Fruit fly (Drosophila melanogaster): ENCODE measurements around the gene Cpr67Fa1.

The Cpr67Fa1 gene

DNA sequence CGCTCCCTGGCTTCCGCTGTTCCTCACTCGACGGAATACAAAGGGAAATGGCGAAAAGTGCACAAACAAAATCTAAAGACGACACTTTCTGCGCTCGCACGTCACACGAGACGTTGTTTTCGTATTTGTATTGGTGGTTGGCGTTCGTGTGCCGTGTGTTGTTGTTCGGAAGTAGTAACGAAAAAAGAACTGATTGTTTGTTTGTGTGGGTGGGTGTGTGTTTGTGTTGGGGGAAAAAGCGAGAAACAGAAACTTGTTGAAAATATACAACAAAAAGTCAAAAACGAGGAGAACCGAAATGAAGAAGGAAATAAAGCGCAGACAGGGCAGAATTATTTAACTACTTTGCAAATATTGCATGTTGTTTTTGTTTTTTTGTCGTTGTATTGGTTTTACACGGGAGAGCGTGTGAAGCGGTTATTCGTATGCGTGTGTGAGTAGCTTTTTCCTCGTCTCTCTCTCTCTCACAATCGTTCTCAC is 8.5 kb downstream of the Cpr67Fa1 start:
- no peak for TF ChIP-seq CG11617 (GFP tag; optimal IDR thresholded peaks at IDR 0.05)
- TF ChIP-seq CG14711 (tag; optimal IDR thresholded peaks at IDR 0.05) = no peak
- TF ChIP-seq CG7101 (tag; optimal IDR thresholded peaks at IDR 0.05) = no peak
- TF ChIP-seq Crg-1 (GFP tag; optimal IDR thresholded peaks at IDR 0.05) = no peak
- TF ChIP-seq CG12768 (GFP tag; optimal IDR thresholded peaks at IDR 0.05) = no peak
- TF ChIP-seq CG33017 (tag; optimal IDR thresholded peaks at IDR 0.05) = no peak
- no peak for TF ChIP-seq CG5204 (GFP tag; optimal IDR thresholded peaks at IDR 0.05)
- TF ChIP-seq Hr96 (GFP tag; optimal IDR thresholded peaks at IDR 0.05) = no peak
- peak; percentile 67 for TF ChIP-seq Mnt (GFP tag; optimal IDR thresholded peaks at IDR 0.05)
- peak; percentile 98 for TF ChIP-seq tj (GFP tag; optimal IDR thresholded peaks at IDR 0.05)
- TF ChIP-seq cic (GFP tag; optimal IDR thresholded peaks at IDR 0.05) = peak; percentile 67
- TF ChIP-seq pad (GFP tag; optimal IDR thresholded peaks at IDR 0.05) = peak; percentile 60
- TF ChIP-seq CG7045 (GFP tag; optimal IDR thresholded peaks at IDR 0.05) = no peak
- no peak for TF ChIP-seq cnc (optimal IDR thresholded peaks at IDR 0.05)
- TF ChIP-seq CG1620 (GFP tag; optimal IDR thresholded peaks at IDR 0.05) = no peak
- no peak for TF ChIP-seq kay (GFP tag; ENCODE audit: borderline replicate concordance)
- TF ChIP-seq Clk (GFP tag; optimal IDR thresholded peaks at IDR 0.05) = no peak
- peak; percentile 1 for TF ChIP-seq bab1 (GFP tag; optimal IDR thresholded peaks at IDR 0.05)
- no peak for TF ChIP-seq ovo (GFP tag; optimal IDR thresholded peaks at IDR 0.05)

DNA sequence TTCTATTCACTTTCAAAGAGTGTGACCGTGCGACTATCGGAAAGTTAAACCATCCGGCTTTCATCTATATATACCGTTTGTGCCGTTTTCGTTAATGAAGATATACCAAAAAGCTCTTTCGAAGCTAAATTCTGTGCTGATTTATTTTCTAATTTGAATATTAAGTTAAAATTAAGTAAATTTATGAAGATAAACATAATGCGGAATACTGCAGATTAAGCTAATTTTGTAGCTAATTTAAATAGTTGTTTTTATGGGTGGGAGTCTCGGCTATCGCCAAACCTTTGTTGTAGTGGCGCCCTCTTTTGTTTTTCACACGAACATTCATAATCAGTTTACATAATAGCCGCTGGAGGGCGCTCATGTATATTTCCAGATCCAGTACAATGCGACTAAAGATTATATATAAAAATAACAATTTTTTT is 9.3 kb downstream of the Cpr67Fa1 start, which contains the start of gene Aps:
Gene Aps, minus strand, starts transcription at position 37 of the 425 bp plus-strand sequence.
- TF ChIP-seq Crg-1 (GFP tag; optimal IDR thresholded peaks at IDR 0.05) = peak; percentile 42
- peak; percentile 67 for TF ChIP-seq toe (GFP tag; optimal IDR thresholded peaks at IDR 0.05)
- TF ChIP-seq cic (GFP tag; optimal IDR thresholded peaks at IDR 0.05) = no peak
- no peak for TF ChIP-seq CG11617 (GFP tag; optimal IDR thresholded peaks at IDR 0.05)
- TF ChIP-seq tj (GFP tag; optimal IDR thresholded peaks at IDR 0.05) = no peak
- TF ChIP-seq CG1620 (GFP tag; optimal IDR thresholded peaks at IDR 0.05) = peak; percentile 71
- peak; percentile 16 for TF ChIP-seq pad (GFP tag; optimal IDR thresholded peaks at IDR 0.05)
- no peak for TF ChIP-seq CG5204 (GFP tag; optimal IDR thresholded peaks at IDR 0.05)
- TF ChIP-seq Mnt (GFP tag; optimal IDR thresholded peaks at IDR 0.05) = peak; percentile 35
- TF ChIP-seq kay (GFP tag; ENCODE audit: borderline replicate concordance) = no peak
- no peak for TF ChIP-seq CG12768 (GFP tag; optimal IDR thresholded peaks at IDR 0.05)
- TF ChIP-seq CG14711 (tag; optimal IDR thresholded peaks at IDR 0.05) = no peak
- TF ChIP-seq cnc (optimal IDR thresholded peaks at IDR 0.05) = no peak
- TF ChIP-seq bab1 (GFP tag; optimal IDR thresholded peaks at IDR 0.05) = no peak
- TF ChIP-seq ovo (GFP tag; optimal IDR thresholded peaks at IDR 0.05) = peak; percentile 38
- no peak for TF ChIP-seq Clk (GFP tag; optimal IDR thresholded peaks at IDR 0.05)
- no peak for TF ChIP-seq CG33017 (tag; optimal IDR thresholded peaks at IDR 0.05)
- no peak for TF ChIP-seq CG7101 (tag; optimal IDR thresholded peaks at IDR 0.05)
- TF ChIP-seq Hr96 (GFP tag; optimal IDR thresholded peaks at IDR 0.05) = peak; percentile 30
- TF ChIP-seq CG7045 (GFP tag; optimal IDR thresholded peaks at IDR 0.05) = no peak

DNA sequence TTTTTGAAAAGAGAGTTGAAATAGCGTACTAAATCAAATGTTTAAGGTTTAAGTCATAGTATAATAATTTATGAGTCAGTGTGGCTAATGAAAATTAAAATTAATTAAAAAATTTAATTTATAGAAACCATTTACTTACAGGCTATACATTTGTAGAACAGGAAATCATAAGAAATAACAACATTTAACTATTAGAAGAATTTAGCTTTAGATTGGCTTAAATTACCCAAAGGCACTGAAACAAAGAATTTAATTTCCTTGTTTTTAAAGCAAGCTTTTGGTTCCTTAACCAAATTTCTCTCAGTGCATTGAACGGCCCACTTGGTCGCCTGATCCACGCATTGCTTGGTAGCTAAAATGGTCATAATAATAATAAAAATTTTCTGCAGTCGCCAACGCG is 13.7 kb downstream of the Cpr67Fa1 start:
- TF ChIP-seq ovo (GFP tag; optimal IDR thresholded peaks at IDR 0.05) (no peak), CG1620 (GFP tag; optimal IDR thresholded peaks at IDR 0.05) (no peak)

DNA sequence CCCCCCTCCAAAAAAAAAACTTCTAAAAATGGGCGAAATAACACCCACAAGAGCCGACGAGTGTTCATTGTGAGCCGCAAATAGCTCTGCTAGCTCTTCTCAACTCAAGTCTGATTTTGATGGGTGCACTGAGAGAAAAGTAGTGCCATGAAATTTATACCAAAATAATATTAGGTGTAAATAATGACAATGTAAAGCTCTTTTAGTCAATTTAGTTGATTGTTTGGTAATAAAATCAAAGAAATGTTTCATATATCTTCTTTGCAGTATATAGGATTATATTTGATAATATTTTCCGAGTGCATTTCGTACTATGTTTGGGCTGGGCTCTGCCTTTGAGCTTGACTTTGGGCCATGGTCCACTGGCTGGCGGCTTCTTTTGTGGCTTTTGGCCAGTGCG is 15.0 kb downstream of the Cpr67Fa1 start:
- TF ChIP-seq cnc (optimal IDR thresholded peaks at IDR 0.05) (no peak), Hr96 (GFP tag; optimal IDR thresholded peaks at IDR 0.05) (no peak), cic (GFP tag; optimal IDR thresholded peaks at IDR 0.05) (no peak), Crg-1 (GFP tag; optimal IDR thresholded peaks at IDR 0.05) (no peak), CG11617 (GFP tag; optimal IDR thresholded peaks at IDR 0.05) (no peak), tj (GFP tag; optimal IDR thresholded peaks at IDR 0.05) (no peak), CG7045 (GFP tag; optimal IDR thresholded peaks at IDR 0.05) (no peak), CG14711 (tag; optimal IDR thresholded peaks at IDR 0.05) (no peak), bab1 (GFP tag; optimal IDR thresholded peaks at IDR 0.05) (no peak), Clk (GFP tag; optimal IDR thresholded peaks at IDR 0.05) (no peak), pad (GFP tag; optimal IDR thresholded peaks at IDR 0.05) (no peak), CG33017 (tag; optimal IDR thresholded peaks at IDR 0.05) (no peak)

- no peak for TF ChIP-seq CG11617 (GFP tag; optimal IDR thresholded peaks at IDR 0.05)
- TF ChIP-seq CG33017 (tag; optimal IDR thresholded peaks at IDR 0.05) = no peak
- TF ChIP-seq cic (GFP tag; optimal IDR thresholded peaks at IDR 0.05) = no peak
- TF ChIP-seq CG5204 (GFP tag; optimal IDR thresholded peaks at IDR 0.05) = no peak
- no peak for TF ChIP-seq Hr96 (GFP tag; optimal IDR thresholded peaks at IDR 0.05)
- no peak for TF ChIP-seq ovo (GFP tag; optimal IDR thresholded peaks at IDR 0.05)
- no peak for TF ChIP-seq Mnt (GFP tag; optimal IDR thresholded peaks at IDR 0.05)
- no peak for TF ChIP-seq pad (GFP tag; optimal IDR thresholded peaks at IDR 0.05)
- no peak for TF ChIP-seq cnc (optimal IDR thresholded peaks at IDR 0.05)
- TF ChIP-seq toe (GFP tag; optimal IDR thresholded peaks at IDR 0.05) = no peak
- no peak for TF ChIP-seq Crg-1 (GFP tag; optimal IDR thresholded peaks at IDR 0.05)
- TF ChIP-seq kay (GFP tag; ENCODE audit: borderline replicate concordance) = no peak
- TF ChIP-seq CG14711 (tag; optimal IDR thresholded peaks at IDR 0.05) = no peak
- TF ChIP-seq tj (GFP tag; optimal IDR thresholded peaks at IDR 0.05) = no peak
- no peak for TF ChIP-seq bab1 (GFP tag; optimal IDR thresholded peaks at IDR 0.05)
- no peak for TF ChIP-seq CG7045 (GFP tag; optimal IDR thresholded peaks at IDR 0.05)
- TF ChIP-seq CG1620 (GFP tag; optimal IDR thresholded peaks at IDR 0.05) = no peak
- TF ChIP-seq CG7101 (tag; optimal IDR thresholded peaks at IDR 0.05) = no peak
- no peak for TF ChIP-seq CG12768 (GFP tag; optimal IDR thresholded peaks at IDR 0.05)
- TF ChIP-seq Clk (GFP tag; optimal IDR thresholded peaks at IDR 0.05) = no peak
Measured at dm6 chr3L:10909612-10910011, 19.8 kb downstream of the Cpr67Fa1 start.

DNA sequence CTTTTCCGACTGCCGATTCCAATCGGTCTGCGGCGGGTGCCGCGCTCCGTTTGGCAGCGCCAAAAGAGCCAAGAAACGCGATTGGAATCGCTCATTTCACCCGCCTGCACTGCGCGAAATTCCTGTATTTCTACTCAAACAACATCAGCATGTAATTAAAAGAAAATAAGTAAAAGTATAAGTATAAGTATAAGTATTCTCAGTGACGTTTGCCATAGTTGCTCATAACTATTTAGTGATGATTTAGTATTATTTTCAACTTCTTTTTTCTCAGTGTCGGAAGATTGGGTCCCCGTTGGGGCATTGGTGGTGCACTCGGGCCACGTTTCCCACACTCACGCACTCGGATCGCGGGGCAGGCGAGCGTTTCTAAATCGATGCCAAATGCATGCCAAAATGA is 23.4 kb downstream of the Cpr67Fa1 start:
- TF ChIP-seq bab1 (GFP tag; optimal IDR thresholded peaks at IDR 0.05) (no peak), CG7045 (GFP tag; optimal IDR thresholded peaks at IDR 0.05) (no peak), Mnt (GFP tag; optimal IDR thresholded peaks at IDR 0.05) (no peak), toe (GFP tag; optimal IDR thresholded peaks at IDR 0.05) (no peak), CG12768 (GFP tag; optimal IDR thresholded peaks at IDR 0.05) (no peak), CG7101 (tag; optimal IDR thresholded peaks at IDR 0.05) (no peak), ovo (GFP tag; optimal IDR thresholded peaks at IDR 0.05) (no peak)
